Worm (Caenorhabditis elegans) whole organism, late embryonic: ENCODE results near the gene sre-9.

Experiments used
- dve-1 ChIP-seq: sonication (generic microtip); optimal IDR thresholded peaks from 2 replicates; lab custom pipeline; 2017; ENCODE audit warnings: antibody characterized with exemption, mild to moderate bottlenecking, missing genetic modification characterization, missing compliant biosample characterization
- gmeb-2 ChIP-seq: sonication (generic microtip); optimal IDR thresholded peaks from 2 replicates; lab custom pipeline; 2016; ENCODE audit warnings: missing genetic modification characterization, inconsistent platforms, missing compliant biosample characterization
- hlh-8 ChIP-seq: sonication (generic microtip); optimal IDR thresholded peaks from 2 replicates; lab custom pipeline; 2016; ENCODE audit warnings: missing genotype, missing genetic modification characterization, missing compliant biosample characterization
- nfya-1 ChIP-seq: sonication (generic microtip); optimal IDR thresholded peaks from 2 replicates; lab custom pipeline; 2017; ENCODE audit warnings: missing genetic modification characterization, mild to moderate bottlenecking, missing compliant biosample characterization, antibody characterized with exemption, moderate library complexity
- nhr-11 ChIP-seq: fragments of 150-350 bp; optimal IDR thresholded peaks from 2 replicates; lab custom pipeline; 2014; ENCODE audit warnings: missing biosample characterization, missing genetic modification characterization
- odd-2 ChIP-seq: sonication (generic microtip); optimal IDR thresholded peaks from 2 replicates; lab custom pipeline; 2017; ENCODE audit warnings: antibody characterized with exemption, mild to moderate bottlenecking, missing genetic modification characterization, missing compliant biosample characterization
- ref-2 ChIP-seq: sonication (generic microtip); optimal IDR thresholded peaks from 2 replicates; lab custom pipeline; 2016; ENCODE audit warnings: missing genetic modification characterization, missing compliant biosample characterization

DNA sequence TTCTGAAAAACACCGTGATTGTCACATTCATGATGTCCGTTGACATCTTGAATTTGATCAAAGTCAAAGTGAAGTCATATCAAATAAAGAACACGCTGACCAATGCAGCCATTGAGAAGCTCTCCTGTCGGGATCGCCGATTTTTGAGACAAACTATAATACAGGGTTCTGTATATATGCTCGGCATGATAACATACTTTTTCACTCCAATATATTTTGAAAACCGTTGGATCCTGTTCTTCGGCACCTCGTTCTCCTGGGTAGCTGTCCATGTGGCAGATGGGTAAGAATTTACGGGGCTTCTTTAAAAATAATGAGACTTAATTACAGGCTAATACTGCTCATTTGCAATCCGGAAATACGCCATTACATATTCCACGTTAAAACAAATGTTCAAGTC, 27.8 kb downstream of the sre-9 start:
- no peak for TF ChIP-seq dve-1 (tag; lab: Kevin White, UChicago)
- TF ChIP-seq ref-2 (tag; lab: Kevin White, UChicago), result no peak
- TF ChIP-seq odd-2 (tag; lab: Kevin White, UChicago), result no peak
- TF ChIP-seq nhr-11 (tag; lab: Kevin White, UChicago), result no peak
- no peak for TF ChIP-seq nfya-1 (tag; lab: Kevin White, UChicago)
- no peak for TF ChIP-seq gmeb-2
- no peak for TF ChIP-seq hlh-8 (tag; lab: Kevin White, UChicago)
